Fruit fly (Drosophila melanogaster) whole organism, larva: ENCODE measurements around the gene CG2059.

ENCODE experiments used
- noc ChIP-seq: fragments of 200-800 bp; sonication (Bioruptor generic); optimal IDR thresholded peaks from 3 replicates; lab custom pipeline; 2019; ENCODE audit warnings: missing biosample characterization, mild to moderate bottlenecking, missing genetic modification characterization, moderate library complexity

CG2059 gene

DNA sequence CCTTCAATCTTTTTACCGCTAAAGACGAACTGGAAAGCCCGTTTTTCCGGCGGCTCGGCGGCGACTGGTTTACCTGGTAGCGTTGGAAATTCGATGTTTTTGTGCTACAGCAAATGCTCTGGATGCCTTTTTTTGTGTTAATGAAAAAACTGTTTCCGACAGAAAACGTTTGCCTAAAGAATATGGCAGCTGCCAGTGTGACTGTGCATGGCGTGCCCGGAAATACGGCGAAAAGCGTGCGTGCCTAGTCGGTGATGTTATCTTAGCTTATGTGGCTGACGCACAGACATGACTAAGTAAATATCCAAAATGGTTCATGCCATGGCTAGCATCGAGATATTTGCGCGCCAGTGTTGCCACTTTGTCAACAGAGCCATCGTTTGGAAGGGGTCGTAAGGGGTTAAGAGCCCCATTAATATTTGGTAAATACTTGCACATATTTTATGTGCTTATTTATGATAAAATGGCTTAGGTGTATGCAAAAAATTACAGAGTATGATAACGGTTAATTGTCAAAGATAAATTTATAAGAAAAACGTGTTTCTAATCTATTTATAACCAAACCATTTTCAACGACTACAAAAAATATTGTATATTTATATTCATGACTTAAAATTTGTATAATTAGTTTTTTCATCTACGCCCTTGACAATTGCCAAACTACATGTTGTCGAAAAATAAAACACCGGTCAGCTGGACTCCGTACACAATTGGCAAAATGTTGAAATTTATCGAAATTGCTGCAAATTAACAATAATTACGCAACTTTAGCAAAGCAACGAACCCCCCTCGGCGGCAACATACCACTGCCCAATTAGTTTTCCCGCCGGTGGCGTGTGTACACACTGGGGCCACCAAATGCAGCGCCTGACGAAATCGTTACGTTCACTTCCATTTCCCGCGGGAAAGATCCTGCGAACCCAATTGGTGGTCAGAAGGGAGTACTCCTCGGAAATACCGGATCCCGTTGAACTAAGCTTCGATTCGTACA is at the start of gene CG2059:
CG2059 (plus strand) TSS at position 364 of the 991 bp plus-strand sequence.
- no peak for TF ChIP-seq noc (tag; lab: Kevin White, UChicago)

DNA sequence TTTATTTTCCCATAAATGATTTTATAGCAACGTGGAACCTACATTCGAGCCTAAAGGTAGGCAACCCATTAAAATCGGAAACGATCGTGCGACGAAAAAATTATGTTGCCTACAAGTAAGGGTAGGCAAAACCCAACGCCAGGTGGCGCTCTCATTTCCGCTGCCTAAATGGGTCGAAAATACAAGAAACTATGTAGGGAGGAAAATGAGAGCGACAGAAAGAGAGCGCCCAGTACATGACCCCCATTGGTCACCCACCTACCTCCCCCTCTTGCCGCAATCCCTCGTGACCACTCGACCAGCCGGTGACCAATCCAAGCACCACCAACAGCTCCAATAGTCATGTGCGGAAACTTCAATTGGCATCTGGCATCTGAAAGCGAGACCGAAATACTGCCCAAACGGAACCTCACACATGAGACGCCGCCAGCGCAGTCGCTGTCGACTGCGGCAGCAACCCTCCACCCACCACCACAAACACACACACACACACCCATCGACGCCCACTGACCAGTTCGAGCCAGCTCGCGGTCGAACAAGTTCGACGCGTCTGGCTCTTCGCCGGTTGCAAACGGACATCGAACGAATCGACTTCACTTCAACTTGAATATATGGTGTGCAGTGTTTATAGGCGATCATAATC is 44.1 kb upstream of the CG2059 start:
- no peak for TF ChIP-seq noc (tag; lab: Kevin White, UChicago)

DNA sequence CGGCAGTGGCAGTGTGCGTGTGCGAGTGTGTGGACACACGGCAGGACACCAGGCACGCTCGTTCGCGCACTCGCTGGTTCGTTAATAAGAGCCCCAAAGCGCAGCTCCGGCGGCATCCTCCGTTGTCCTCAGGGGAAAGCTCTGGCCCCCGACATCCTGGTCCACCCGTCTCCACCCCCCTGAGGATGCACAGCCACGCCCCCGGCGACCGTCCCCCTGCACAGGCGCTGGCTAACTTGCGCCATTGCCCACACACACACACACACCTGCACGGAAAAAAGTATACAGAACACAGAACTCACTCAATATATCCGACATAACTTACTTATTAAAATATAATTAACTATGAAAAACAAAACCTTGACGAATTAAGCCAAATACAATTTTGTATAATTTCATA is 40.1 kb upstream of the CG2059 start:
- TF ChIP-seq noc (tag; lab: Kevin White, UChicago): no peak

DNA sequence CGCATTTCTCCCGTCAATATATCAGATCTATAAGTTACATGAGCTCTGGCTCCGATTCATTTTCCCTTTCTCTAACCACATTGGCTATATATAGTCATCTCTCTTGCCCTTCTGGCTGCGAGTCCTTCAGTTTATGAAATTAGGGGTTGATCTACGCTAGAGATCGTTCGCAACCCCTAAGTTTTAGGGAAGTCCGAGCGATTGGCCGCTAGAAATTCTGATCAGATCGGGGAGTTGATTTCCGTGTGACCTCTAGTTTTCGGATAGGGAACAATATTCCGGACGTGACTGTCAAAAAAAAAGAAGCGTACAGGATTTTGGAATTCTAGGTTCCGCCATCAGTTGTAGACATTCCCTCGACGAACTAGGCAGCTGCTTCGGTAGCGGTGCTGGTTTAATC is 33.7 kb upstream of the CG2059 start:
- no peak for TF ChIP-seq noc (tag; lab: Kevin White, UChicago)

DNA sequence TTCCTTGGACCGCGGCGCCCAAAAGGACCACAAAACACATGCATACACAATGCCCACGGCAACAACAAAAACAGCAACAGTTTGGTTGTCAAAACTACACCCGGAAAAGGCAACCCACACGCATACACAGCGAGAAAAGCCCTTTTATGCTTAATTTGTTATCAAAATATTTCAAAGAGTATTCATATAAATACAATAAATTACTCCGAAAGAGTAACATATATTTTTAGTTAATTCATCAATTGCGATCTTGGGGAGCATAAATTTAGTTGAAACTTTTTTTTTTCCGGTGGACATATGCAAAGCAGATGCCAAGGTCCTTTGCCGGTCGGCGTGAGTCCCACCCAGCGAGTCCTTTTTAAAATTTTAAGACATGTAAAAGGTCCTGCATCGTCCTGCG is 31.0 kb upstream of the CG2059 start:
- TF ChIP-seq noc (tag; lab: Kevin White, UChicago): no peak

DNA sequence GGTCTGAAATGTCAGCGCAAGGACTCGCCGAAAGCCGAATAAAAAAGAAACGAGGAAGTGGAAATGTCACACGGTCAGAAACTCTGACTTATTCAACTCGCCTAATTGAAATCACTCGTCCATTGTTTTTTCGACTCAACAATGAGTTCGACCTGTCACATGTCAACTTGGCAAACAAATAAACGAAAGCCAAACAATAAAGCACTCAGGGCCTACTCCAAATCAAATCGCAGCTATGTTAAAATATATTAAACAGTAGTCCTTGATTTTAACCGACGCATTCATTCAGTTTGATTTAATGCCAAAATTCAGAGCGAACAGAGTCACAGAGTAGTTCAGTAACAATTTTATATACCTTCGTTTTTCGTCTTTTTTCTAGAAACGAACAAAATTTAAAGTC is 19.6 kb upstream of the CG2059 start, which contains the start of gene CG1958:
CG1958 (plus strand) TSS at position 301 of the 400 bp plus-strand sequence.
- no peak for TF ChIP-seq noc (tag; lab: Kevin White, UChicago)

DNA sequence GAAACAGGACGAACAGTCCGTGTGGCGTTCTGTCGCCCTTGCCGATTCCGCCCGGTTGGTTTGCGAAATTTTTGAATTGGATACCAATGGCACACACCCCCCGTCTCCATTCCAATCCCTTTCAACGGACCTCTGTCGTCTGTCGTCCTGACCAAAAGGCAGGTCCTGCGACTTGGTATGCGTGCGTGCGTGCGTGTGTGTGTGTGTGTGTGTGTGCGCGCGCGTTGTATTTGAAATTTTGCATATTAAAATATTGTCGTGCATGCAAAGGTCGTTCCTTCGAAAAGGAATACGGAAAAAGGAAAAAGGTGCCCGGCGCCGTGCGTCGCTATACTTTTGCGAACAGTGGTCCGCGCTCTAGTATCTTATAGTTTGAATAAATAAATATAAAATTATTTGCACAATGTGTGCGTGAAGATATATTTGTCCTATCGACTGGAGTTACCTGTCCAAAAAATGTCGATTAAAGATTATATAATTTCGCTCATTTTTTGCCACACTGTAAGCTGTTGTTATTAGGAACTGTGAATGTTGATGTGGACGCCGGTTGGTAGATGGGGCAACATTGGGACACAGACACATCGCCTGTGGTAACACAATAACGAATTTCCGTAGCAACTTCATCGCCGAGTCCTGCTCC is 14.7 kb upstream of the CG2059 start:
- TF ChIP-seq noc (tag; lab: Kevin White, UChicago): no peak

DNA sequence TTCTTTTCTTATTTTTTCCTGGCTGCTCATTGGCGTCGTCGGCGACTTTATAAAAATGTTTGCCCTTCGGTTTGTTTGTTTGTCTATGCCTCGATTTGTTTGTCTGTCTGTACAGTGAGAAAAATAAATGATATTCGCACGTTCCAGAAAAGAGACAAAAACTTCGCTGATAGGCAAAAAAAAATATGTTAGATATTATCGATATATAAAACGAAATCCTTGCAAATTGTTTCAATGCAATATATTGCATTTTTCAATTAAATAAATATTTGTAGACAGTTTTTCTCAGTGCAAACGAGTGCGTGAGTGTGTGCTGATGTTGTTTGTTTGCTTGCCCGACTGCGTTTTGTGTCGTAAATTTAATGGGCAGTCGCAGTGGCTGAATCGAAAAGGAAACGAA is 9.1 kb upstream of the CG2059 start:
- TF ChIP-seq noc (tag; lab: Kevin White, UChicago): no peak

DNA sequence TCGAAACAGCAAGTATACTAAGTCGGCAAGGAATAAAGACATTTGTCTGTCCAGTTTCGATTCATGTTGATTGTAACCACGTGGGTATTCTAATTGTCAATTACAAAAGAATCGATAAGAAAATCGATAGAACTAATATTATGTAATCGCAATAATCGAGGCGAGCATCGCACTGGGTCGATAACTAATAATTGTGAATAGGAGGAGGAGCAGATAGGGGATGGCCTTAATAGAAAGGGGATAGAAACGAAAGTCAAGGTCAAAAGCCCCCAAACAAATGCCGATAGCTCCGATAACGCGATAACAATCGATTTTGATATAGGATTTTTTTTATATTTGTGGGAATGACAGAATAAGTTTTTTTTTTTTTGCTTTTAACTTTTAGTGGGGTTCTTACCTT is 1.2 kb upstream of the CG2059 start:
- no peak for TF ChIP-seq noc (tag; lab: Kevin White, UChicago)

DNA sequence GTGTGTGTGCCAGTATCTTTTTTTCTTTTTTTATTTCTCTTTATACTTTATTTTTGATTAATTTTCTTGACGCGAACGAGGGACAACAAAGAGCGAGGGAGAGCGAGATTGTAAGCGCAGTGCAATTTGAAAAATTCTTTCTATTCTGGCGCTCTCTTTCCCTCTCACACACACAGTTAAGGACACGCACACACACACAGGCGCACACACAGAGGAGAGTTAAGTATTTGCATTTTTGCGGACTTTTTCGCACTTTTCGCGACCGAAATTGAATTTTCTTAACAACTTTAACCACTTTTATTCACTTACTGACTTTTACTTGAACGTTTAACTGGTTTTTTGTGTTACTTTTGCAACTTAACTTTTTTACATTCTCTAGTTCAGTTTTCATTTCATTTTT is 748 bp upstream of the CG2059 start:
- no peak for TF ChIP-seq noc (tag; lab: Kevin White, UChicago)

DNA sequence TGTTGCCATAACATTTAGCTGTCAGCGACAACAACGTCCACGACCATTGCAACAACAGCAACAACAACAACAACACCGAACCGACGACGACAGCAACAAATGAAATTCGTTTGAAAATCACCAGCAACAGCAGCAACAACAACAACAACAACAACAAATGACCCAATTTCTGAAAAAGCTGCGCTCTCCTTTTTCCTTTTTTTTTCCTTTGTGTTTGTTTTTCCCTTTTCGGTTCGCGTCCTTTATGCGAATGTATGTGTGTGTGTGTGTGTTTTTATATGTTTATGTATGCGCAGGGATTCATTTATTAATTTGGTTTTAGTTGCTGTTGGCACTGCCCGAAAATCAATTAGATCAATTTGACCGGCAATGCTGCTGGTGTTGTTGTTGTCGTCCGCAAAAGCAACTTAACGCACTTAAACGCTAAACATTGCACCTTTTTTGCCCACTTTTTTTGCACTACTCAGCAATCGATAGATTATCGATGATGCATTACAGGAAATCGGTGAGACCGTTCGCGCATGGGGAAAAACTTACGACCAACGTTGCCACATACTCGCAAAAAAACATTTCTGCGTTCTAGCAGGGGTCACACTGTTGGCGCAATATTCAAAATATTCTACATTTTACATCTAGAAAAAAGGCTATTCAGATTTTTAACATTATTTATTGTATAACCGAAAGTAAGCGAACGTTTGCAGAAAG is 4.8 kb downstream of the CG2059 start, which contains the start of gene unc-119:
unc-119 (minus strand) TSS at position 488 of the 705 bp plus-strand sequence.
- TF ChIP-seq noc (tag; lab: Kevin White, UChicago): no peak

DNA sequence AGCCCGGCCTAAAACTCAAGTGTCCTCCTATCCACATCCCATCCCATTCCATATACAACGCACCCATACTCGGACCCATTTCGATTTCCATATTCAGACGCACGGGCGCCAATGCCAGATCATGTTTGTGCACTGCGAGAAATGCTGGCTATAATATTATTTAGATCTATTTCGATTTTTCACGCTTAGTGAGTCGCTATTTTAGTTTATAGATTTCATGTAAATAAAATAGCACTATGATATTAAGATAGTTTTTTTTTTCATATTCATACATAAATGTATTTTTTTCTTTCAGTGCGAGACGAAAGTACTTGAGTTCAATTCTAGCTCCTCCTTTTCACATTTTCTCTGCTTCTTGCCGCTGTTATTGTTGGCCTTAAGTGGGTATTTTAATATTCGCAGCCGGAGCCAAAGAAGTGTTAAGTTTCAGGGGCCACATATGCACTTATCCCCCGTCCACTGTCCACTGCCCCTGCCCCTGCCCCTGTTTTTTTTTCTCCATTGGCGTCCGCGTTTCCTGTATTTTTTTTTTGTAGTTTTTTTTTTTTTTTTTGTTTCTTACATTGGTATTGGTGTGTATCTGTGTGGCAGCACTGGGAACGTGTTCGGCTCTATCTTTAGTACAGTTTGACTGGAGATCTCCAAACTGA is 5.8 kb downstream of the CG2059 start:
- no peak for TF ChIP-seq noc (tag; lab: Kevin White, UChicago)

DNA sequence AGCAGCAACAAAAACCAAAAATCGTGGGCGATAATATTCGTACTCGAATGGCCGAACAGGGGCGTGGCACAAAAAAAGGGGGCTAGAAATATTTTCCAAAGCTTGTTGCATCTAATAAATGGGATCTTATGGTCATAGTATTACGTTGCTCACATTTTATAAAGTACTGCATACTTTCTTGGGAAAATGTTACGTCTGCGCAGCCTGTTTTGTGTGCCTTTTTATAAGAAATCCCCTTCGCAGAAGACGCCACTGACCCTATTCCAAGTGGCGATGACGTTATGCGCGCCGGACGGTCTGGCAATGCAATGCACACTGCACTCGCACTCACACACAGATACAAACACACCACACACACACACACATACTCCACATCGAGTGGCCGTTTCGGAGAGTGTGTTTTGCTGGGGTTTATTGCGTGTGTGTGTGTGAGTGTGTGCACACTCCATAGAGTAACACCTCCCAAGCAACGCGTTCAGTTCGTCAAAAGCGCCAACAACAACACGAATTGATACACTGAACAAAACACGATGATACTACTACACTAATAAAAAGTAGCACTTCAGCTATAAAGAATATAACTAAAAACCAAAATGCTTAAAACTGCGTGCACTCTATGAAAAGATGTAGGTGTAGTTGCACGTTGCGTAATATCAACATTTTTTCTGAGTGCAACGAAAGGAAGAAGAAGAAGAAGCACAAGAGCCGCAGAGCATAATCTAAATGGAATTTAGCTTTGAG is 7.1 kb downstream of the CG2059 start:
- no peak for TF ChIP-seq noc (tag; lab: Kevin White, UChicago)
